Fruit fly (Drosophila melanogaster) whole organism, pupa: ENCODE measurements around the gene PK1-R.

ENCODE experiments used
- CG10348 ChIP-seq: fragments of 200-800 bp; sonication (Bioruptor generic); IDR thresholded peaks from 2 replicates; pipeline ENCODE4 v1.3.6; 2022; ENCODE audit warnings: missing biosample characterization, missing genetic modification characterization
- CG12605 ChIP-seq: fragments of 200-800 bp; sonication (Bioruptor generic); IDR thresholded peaks from 2 replicates; pipeline ENCODE4 v1.3.6; 2022; ENCODE audit warnings: missing biosample characterization, missing genetic modification characterization
- CG13204 ChIP-seq: fragments of 200-800 bp; sonication (Bioruptor generic); optimal IDR thresholded peaks from 2 replicates; lab custom pipeline; 2018; ENCODE audit warnings: missing biosample characterization, mild to moderate bottlenecking, missing genetic modification characterization, moderate library complexity
- CG14655 ChIP-seq: fragments of 200-800 bp; sonication (Bioruptor generic); optimal IDR thresholded peaks from 3 replicates; lab custom pipeline; 2017; ENCODE audit warnings: mild to moderate bottlenecking, missing biosample characterization, missing genetic modification reagents, missing genetic modification characterization
- CG15710 ChIP-seq: fragments of 200-800 bp; sonication (Bioruptor generic); optimal IDR thresholded peaks from 2 replicates; lab custom pipeline; 2018; ENCODE audit warnings: missing biosample characterization, mild to moderate bottlenecking, missing genetic modification characterization, moderate library complexity
- CG17806 ChIP-seq: fragments of 200-800 bp; sonication (Bioruptor generic); optimal IDR thresholded peaks from 2 replicates; lab custom pipeline; 2018; ENCODE audit warnings: missing biosample characterization, mild to moderate bottlenecking, missing genetic modification characterization, moderate library complexity
- CG32121 ChIP-seq: fragments of 200-800 bp; sonication (Bioruptor generic); IDR thresholded peaks from 2 replicates; pipeline ENCODE4 v1.3.6; 2022; ENCODE audit warnings: missing biosample characterization, missing genetic modification characterization
- CG34367 ChIP-seq: fragments of 200-800 bp; sonication (Bioruptor generic); optimal IDR thresholded peaks from 2 replicates; lab custom pipeline; 2018; ENCODE audit warnings: missing biosample characterization, mild to moderate bottlenecking, missing genetic modification characterization
- CG4496 ChIP-seq: fragments of 200-800 bp; sonication (Bioruptor generic); IDR thresholded peaks from 3 replicates; pipeline ENCODE4 v1.3.6; 2022; ENCODE audit warnings: missing biosample characterization, missing genetic modification characterization
- CG8159 ChIP-seq: fragments of 200-800 bp; sonication (Bioruptor generic); optimal IDR thresholded peaks from 3 replicates; lab custom pipeline; 2018; ENCODE audit warnings: missing biosample characterization, mild to moderate bottlenecking, missing genetic modification characterization, moderate library complexity
- CG8301 ChIP-seq: fragments of 200-800 bp; sonication (Bioruptor generic); optimal IDR thresholded peaks from 2 replicates; lab custom pipeline; 2018; ENCODE audit warnings: missing biosample characterization, mild to moderate bottlenecking, missing genetic modification characterization
- CG9948 ChIP-seq: fragments of 200-800 bp; sonication (Bioruptor generic); optimal IDR thresholded peaks from 2 replicates; lab custom pipeline; 2018; ENCODE audit warnings: missing biosample characterization, mild to moderate bottlenecking, missing genetic modification characterization, moderate library complexity
- D1 ChIP-seq: fragments of 200-800 bp; sonication (Bioruptor generic); optimal IDR thresholded peaks from 2 replicates; lab custom pipeline; 2018; ENCODE audit warnings: missing biosample characterization, mild to moderate bottlenecking, missing genetic modification characterization, moderate library complexity
- EcR ChIP-seq: fragments of 200-800 bp; sonication (Bioruptor generic); optimal IDR thresholded peaks from 3 replicates; lab custom pipeline; 2019; ENCODE audit warnings: missing biosample characterization, missing genetic modification characterization, mild to moderate bottlenecking, moderate library complexity, missing genetic modification reagents
- Ets98B ChIP-seq: fragments of 200-800 bp; sonication (Bioruptor generic); IDR thresholded peaks from 2 replicates; pipeline ENCODE4 v1.3.6; 2022; ENCODE audit warnings: missing biosample characterization, missing genetic modification characterization
- Pif1A ChIP-seq: fragments of 200-800 bp; sonication (Bioruptor generic); optimal IDR thresholded peaks from 3 replicates; lab custom pipeline; 2016; ENCODE audit warnings: missing biosample characterization, missing genetic modification characterization
- Pif1B ChIP-seq: fragments of 200-800 bp; sonication (Bioruptor generic); optimal IDR thresholded peaks from 3 replicates; lab custom pipeline; 2016; ENCODE audit warnings: missing biosample characterization, missing genetic modification characterization
- Snoo ChIP-seq: fragments of 200-800 bp; sonication (Bioruptor generic); optimal IDR thresholded peaks from 3 replicates; lab custom pipeline; 2017; ENCODE audit warnings: missing biosample characterization, mild to moderate bottlenecking, missing genetic modification characterization, inconsistent platforms
- fd96Ca ChIP-seq: fragments of 200-800 bp; sonication (Bioruptor generic); IDR thresholded peaks from 3 replicates; pipeline ENCODE4 v1.3.6; 2022; ENCODE audit warnings: missing biosample characterization, missing genetic modification characterization
- gl ChIP-seq: fragments of 200-800 bp; sonication (Bioruptor generic); optimal IDR thresholded peaks from 2 replicates; lab custom pipeline; 2018; ENCODE audit warnings: missing biosample characterization, mild to moderate bottlenecking, missing genetic modification characterization
- rn ChIP-seq: fragments of 200-800 bp; sonication (Bioruptor generic); IDR thresholded peaks from 2 replicates; pipeline ENCODE4 v1.3.6; 2022; ENCODE audit warnings: missing biosample characterization, missing genetic modification characterization

The PK1-R gene

DNA sequence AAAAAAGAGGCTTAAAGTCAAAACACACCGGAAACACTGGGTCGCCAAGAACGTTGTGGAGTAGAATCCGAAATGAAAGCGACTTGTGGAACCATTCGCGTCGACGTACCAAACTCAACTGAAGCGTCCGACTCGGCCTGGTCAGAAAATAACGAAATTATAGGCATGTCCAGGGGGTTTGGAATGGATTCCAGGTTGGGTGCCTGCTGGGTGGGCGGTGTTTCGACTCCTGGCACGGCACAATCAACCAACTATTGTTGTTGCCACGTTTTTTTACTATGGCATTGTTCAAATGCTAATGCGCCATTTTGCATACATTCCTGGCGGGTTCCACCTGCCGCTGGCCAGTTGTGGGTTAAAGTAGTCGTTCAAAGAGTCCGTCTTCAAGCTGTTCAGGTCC is 15.4 kb upstream of the PK1-R start, which contains the start of gene Kif19A:
Gene Kif19A, minus strand, starts transcription at position 101 of the 400 bp plus-strand sequence.
- TF ChIP-seq Pif1A (GFP tag; lab: Kevin White, UChicago) (no peak), CG13204 (GFP tag; lab: Kevin White, UChicago) (no peak), CG32121 (GFP tag; lab: Robert Waterston, UW) (no peak), EcR (GFP tag; lab: Kevin White, UChicago) (no peak), CG4496 (GFP tag; lab: Robert Waterston, UW) (no peak), CG8159 (tag; lab: Kevin White, UChicago) (no peak), CG8301 (tag; lab: Kevin White, UChicago) (no peak), CG10348 (GFP tag; lab: Robert Waterston, UW) (no peak), CG9948 (tag; lab: Kevin White, UChicago) (no peak), CG17806 (tag; lab: Kevin White, UChicago) (no peak), Snoo (tag; lab: Kevin White, UChicago) (no peak), D1 (no peak), Pif1B (no peak), CG14655 (GFP tag; lab: Kevin White, UChicago) (no peak), gl (tag; lab: Kevin White, UChicago) (no peak), CG34367 (tag; lab: Kevin White, UChicago) (no peak), CG12605 (GFP tag; lab: Robert Waterston, UW) (no peak), rn (GFP tag; lab: Robert Waterston, UW) (no peak), Ets98B (GFP tag; lab: Robert Waterston, UW) (no peak), fd96Ca (GFP tag; lab: Robert Waterston, UW) (no peak)

DNA sequence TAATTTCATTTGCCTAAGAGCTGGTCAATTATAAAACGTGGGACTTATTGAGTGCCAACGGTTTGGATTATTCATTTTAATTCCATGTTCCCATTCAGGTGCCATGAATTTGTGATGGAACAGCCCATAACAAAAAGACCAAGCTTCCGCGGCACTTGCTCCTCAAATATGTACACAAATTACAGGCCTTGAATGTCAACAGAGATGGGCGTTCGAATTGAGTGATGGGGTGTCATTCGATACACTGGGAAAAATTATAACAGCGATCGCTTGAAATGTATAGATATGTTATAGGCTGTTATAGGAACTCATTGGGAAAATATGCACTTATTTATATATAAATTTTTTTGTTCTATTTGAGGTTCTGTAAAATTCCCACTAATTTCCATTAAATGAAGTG is 13.2 kb upstream of the PK1-R start:
- TF ChIP-seq CG10348 (GFP tag; lab: Robert Waterston, UW) (no peak), CG15710 (tag; lab: Kevin White, UChicago) (no peak), CG14655 (GFP tag; lab: Kevin White, UChicago) (no peak), fd96Ca (GFP tag; lab: Robert Waterston, UW) (no peak), gl (tag; lab: Kevin White, UChicago) (no peak), D1 (no peak), rn (GFP tag; lab: Robert Waterston, UW) (no peak), Snoo (tag; lab: Kevin White, UChicago) (no peak), EcR (GFP tag; lab: Kevin White, UChicago) (no peak), Pif1A (GFP tag; lab: Kevin White, UChicago) (no peak), CG12605 (GFP tag; lab: Robert Waterston, UW) (no peak), CG8159 (tag; lab: Kevin White, UChicago) (no peak), CG32121 (GFP tag; lab: Robert Waterston, UW) (no peak), CG34367 (tag; lab: Kevin White, UChicago) (no peak), CG9948 (tag; lab: Kevin White, UChicago) (no peak)

DNA sequence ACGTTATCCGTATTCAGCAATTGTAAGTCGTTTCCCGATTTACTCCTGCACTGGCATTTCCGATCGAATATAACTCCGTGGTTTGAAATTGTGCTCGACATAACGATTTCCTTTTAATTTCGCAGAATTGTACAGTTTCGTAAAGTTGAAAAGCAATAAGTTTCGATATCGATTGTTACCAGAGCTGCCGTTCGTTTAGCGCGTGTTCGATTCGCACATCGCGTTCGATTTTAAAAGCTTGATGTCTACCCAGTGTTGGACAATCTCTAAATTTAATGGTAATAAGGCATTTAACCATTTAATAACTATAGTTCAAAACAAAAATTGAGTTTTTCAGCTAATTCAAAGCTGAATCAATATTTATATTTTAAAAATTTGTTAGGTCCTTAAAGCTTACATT is 9.1 kb upstream of the PK1-R start, which contains the start of gene CG14357:
Gene CG14357, minus strand, starts transcription at position 101 of the 400 bp plus-strand sequence.
- no peak for TF ChIP-seq fd96Ca (GFP tag; lab: Robert Waterston, UW)
- TF ChIP-seq CG8159 (tag; lab: Kevin White, UChicago), result no peak
- no peak for TF ChIP-seq CG13204 (GFP tag; lab: Kevin White, UChicago)
- no peak for TF ChIP-seq EcR (GFP tag; lab: Kevin White, UChicago)
- no peak for TF ChIP-seq CG9948 (tag; lab: Kevin White, UChicago)
- TF ChIP-seq CG4496 (GFP tag; lab: Robert Waterston, UW), result no peak
- no peak for TF ChIP-seq CG17806 (tag; lab: Kevin White, UChicago)
- no peak for TF ChIP-seq CG10348 (GFP tag; lab: Robert Waterston, UW)
- no peak for TF ChIP-seq CG14655 (GFP tag; lab: Kevin White, UChicago)
- TF ChIP-seq CG8301 (tag; lab: Kevin White, UChicago), result no peak
- TF ChIP-seq rn (GFP tag; lab: Robert Waterston, UW), result no peak
- TF ChIP-seq Pif1A (GFP tag; lab: Kevin White, UChicago), result no peak
- no peak for TF ChIP-seq Ets98B (GFP tag; lab: Robert Waterston, UW)
- no peak for TF ChIP-seq gl (tag; lab: Kevin White, UChicago)
- no peak for TF ChIP-seq CG12605 (GFP tag; lab: Robert Waterston, UW)
- no peak for TF ChIP-seq CG32121 (GFP tag; lab: Robert Waterston, UW)
- TF ChIP-seq Pif1B, result no peak
- TF ChIP-seq CG15710 (tag; lab: Kevin White, UChicago), result no peak
- no peak for TF ChIP-seq Snoo (tag; lab: Kevin White, UChicago)

- TF ChIP-seq CG10348 (GFP tag; lab: Robert Waterston, UW) (no peak), Snoo (tag; lab: Kevin White, UChicago) (no peak), CG34367 (tag; lab: Kevin White, UChicago) (no peak), Ets98B (GFP tag; lab: Robert Waterston, UW) (no peak), CG12605 (GFP tag; lab: Robert Waterston, UW) (no peak), CG15710 (tag; lab: Kevin White, UChicago) (no peak), CG8159 (tag; lab: Kevin White, UChicago) (no peak), D1 (no peak), CG13204 (GFP tag; lab: Kevin White, UChicago) (no peak), fd96Ca (GFP tag; lab: Robert Waterston, UW) (no peak)
Measured at dm6 chr3R:14109145-14109544, 6.2 kb upstream of the PK1-R start, which contains the start of gene Or88a. Gene Or88a (plus strand): TSS chr3R:14109445.

- TF ChIP-seq Ets98B (GFP tag; lab: Robert Waterston, UW) (peak; percentile 70; the same call in 1 of the 2 replicates), CG13204 (GFP tag; lab: Kevin White, UChicago) (no peak), CG15710 (tag; lab: Kevin White, UChicago) (no peak), Pif1B (peak; percentile 8), CG10348 (GFP tag; lab: Robert Waterston, UW) (no peak), CG17806 (tag; lab: Kevin White, UChicago) (no peak), fd96Ca (GFP tag; lab: Robert Waterston, UW) (peak; percentile 68; the same call in 2 of the 3 replicates), EcR (GFP tag; lab: Kevin White, UChicago) (no peak), CG8159 (tag; lab: Kevin White, UChicago) (peak; percentile 20), CG4496 (GFP tag; lab: Robert Waterston, UW) (peak; percentile 60; the same call in 2 of the 3 replicates), gl (tag; lab: Kevin White, UChicago) (no peak), CG14655 (GFP tag; lab: Kevin White, UChicago) (peak; percentile 40), CG34367 (tag; lab: Kevin White, UChicago) (no peak), CG32121 (GFP tag; lab: Robert Waterston, UW) (peak; percentile 74), rn (GFP tag; lab: Robert Waterston, UW) (0 out of 2 replicates have a peak, but pooled peaks have one; percentile 35), CG9948 (tag; lab: Kevin White, UChicago) (peak; percentile 16), Pif1A (GFP tag; lab: Kevin White, UChicago) (peak; percentile 14), Snoo (tag; lab: Kevin White, UChicago) (no peak), CG12605 (GFP tag; lab: Robert Waterston, UW) (peak; percentile 70), D1 (peak; percentile 14), CG8301 (tag; lab: Kevin White, UChicago) (no peak)
- TF ChIP-seq, all 21 proteins: peak for 12
Measured at dm6 chr3R:14108158-14108921, 5.4 kb upstream of the PK1-R start, which contains the start of gene CG12402. Gene CG12402 (minus strand): TSS chr3R:14108321.
